Fruit fly (Drosophila melanogaster): ENCODE data around the gene CG14135.
A peak's percentile ranks its signal among the peaks of the same experiment; 100 is the strongest.

- TF ChIP-seq Ets21C (GFP tag; optimal IDR thresholded peaks at IDR 0.05) (no peak), Eip93F (GFP tag; optimal IDR thresholded peaks at IDR 0.05) (no peak), Sox14 (GFP tag; optimal IDR thresholded peaks at IDR 0.05) (no peak), pdm3 (GFP tag; optimal IDR thresholded peaks at IDR 0.05) (no peak), achi (GFP tag; optimal IDR thresholded peaks at IDR 0.05) (no peak), Hr39 (GFP tag; optimal IDR thresholded peaks at IDR 0.05) (no peak), CG8319 (GFP tag; optimal IDR thresholded peaks at IDR 0.05) (no peak), CG6276 (GFP tag; optimal IDR thresholded peaks at IDR 0.05) (peak; percentile 70), CG9139 (GFP tag; optimal IDR thresholded peaks at IDR 0.05) (no peak), spab (GFP tag; optimal IDR thresholded peaks at IDR 0.05) (no peak), Sox15 (GFP tag; optimal IDR thresholded peaks at IDR 0.05) (no peak), Ets96B (tag; optimal IDR thresholded peaks at IDR 0.05) (no peak), OdsH (GFP tag; optimal IDR thresholded peaks at IDR 0.05) (no peak)
These were observed 10.3 kb downstream of the CG14135 start for dm6 chr3L:11701649-11702048.

Data from whole organism, prepupa.